Worm (Caenorhabditis elegans) whole organism, young adult: Measurements from ENCODE around the gene F56D2.3.

Experiments
- F37B4.10 ChIP-seq: fragments of 200-800 bp; sonication (Bioruptor generic); IDR thresholded peaks from 2 replicates; pipeline ENCODE4 v1.3.6; 2022; ENCODE audit warnings: missing genetic modification characterization, missing compliant biosample characterization
- F49E8.2 ChIP-seq: sonication (generic microtip); optimal IDR thresholded peaks from 3 replicates; lab custom pipeline; 2017; ENCODE audit warnings: missing genetic modification characterization, mild to moderate bottlenecking, missing compliant biosample characterization, antibody characterized with exemption, moderate library complexity; ENCODE audit not compliant: insufficient read depth
- F55B11.4 ChIP-seq: sonication (generic microtip); optimal IDR thresholded peaks from 2 replicates; lab custom pipeline; 2016; ENCODE audit warnings: missing compliant biosample characterization, missing genetic modification characterization, borderline replicate concordance; ENCODE audit not compliant: insufficient read depth
- T26A5.8 ChIP-seq: sonication (generic microtip); optimal IDR thresholded peaks from 2 replicates; lab custom pipeline; 2016; ENCODE audit warnings: missing genetic modification characterization, missing compliant biosample characterization
- akir-1 ChIP-seq: fragments of 200-800 bp; sonication (Bioruptor generic); optimal IDR thresholded peaks from 2 replicates; lab custom pipeline; 2018; ENCODE audit warnings: mild to moderate bottlenecking, missing genetic modification characterization, moderate library complexity, missing compliant biosample characterization
- athp-1 ChIP-seq: sonication (generic microtip); optimal IDR thresholded peaks from 2 replicates; lab custom pipeline; 2017; ENCODE audit warnings: mild to moderate bottlenecking, missing genetic modification characterization, missing compliant biosample characterization
- ceh-91 ChIP-seq: fragments of 200-800 bp; sonication (Bioruptor generic); IDR thresholded peaks from 2 replicates; pipeline ENCODE4 v1.3.6; 2022; ENCODE audit warnings: missing genetic modification reagents, missing genetic modification characterization, missing compliant biosample characterization
- ekl-4 ChIP-seq: fragments of 200-800 bp; sonication (Bioruptor generic); IDR thresholded peaks from 2 replicates; pipeline ENCODE4 v1.3.6; 2022; ENCODE audit warnings: missing genetic modification reagents, missing genetic modification characterization, missing compliant biosample characterization
- him-1 ChIP-seq: sonication (generic microtip); optimal IDR thresholded peaks from 2 replicates; lab custom pipeline; 2016; ENCODE audit warnings: missing genotype, missing genetic modification reagents, missing genetic modification characterization, missing compliant biosample characterization
- lin-35 ChIP-seq, 3 experiments: fragments of 150-350 bp in 2 of 3; sonication (generic microtip) in 1 of 3; optimal IDR thresholded peaks; 2 replicates each; lab custom pipeline; 2014 to 2018; ENCODE audit warnings: missing biosample characterization in 3 of 3, missing genetic modification characterization in 3 of 3, missing genetic modification reagents in 3 of 3
- pha-4 ChIP-seq: fragments of 150-350 bp; sonication (generic microtip); optimal IDR thresholded peaks from 2 replicates; lab custom pipeline; 2014; ENCODE audit warnings: missing biosample characterization, missing genetic modification reagents, missing genetic modification characterization
- unc-62 ChIP-seq: fragments of 150-350 bp; optimal IDR thresholded peaks from 2 replicates; lab custom pipeline; 2014; ENCODE audit warnings: missing biosample characterization, missing genetic modification reagents, missing genetic modification characterization
- zfh-2 ChIP-seq: fragments of 200-800 bp; sonication (Bioruptor generic); conservative IDR thresholded peaks from 2 replicates; pipeline ENCODE4 v1.3.6; 2022; ENCODE audit warnings: missing genetic modification reagents, missing genetic modification characterization, missing compliant biosample characterization
- ztf-18 ChIP-seq: sonication (generic microtip); optimal IDR thresholded peaks from 2 replicates; lab custom pipeline; 2016; ENCODE audit warnings: missing genotype, mild to moderate bottlenecking, missing genetic modification characterization, missing compliant biosample characterization

- TF ChIP-seq pha-4 (tag; lab: Kevin White, UChicago) (no peak), F49E8.2 (tag; lab: Kevin White, UChicago) (no peak), zfh-2 (GFP tag; lab: Robert Waterston, UW) (no peak), T26A5.8 (no peak), F37B4.10 (GFP tag; lab: Robert Waterston, UW) (no peak), athp-1 (tag; lab: Kevin White, UChicago) (no peak), ztf-18 (no peak), him-1 (no peak), lin-35 (GFP tag; optimal IDR thresholded peaks at IDR 0.05; lab: Kevin White, UChicago) (no peak), ceh-91 (GFP tag; lab: Robert Waterston, UW) (no peak), akir-1 (GFP tag; lab: Kevin White, UChicago) (no peak), unc-62 (GFP tag; lab: Kevin White, UChicago) (no peak), ekl-4 (GFP tag; lab: Robert Waterston, UW) (no peak), F55B11.4 (tag; lab: Kevin White, UChicago) (no peak)
Measured at ce11 chrIII:5564325-5564724, 20.4 kb upstream of the F56D2.3 start.
